Fruit fly (Drosophila melanogaster) whole organism, embryonic: ENCODE results near the gene NK7.1.

Source experiments
- Asciz ChIP-seq: fragments of 200-800 bp; sonication (Bioruptor generic); optimal IDR thresholded peaks from 2 replicates; lab custom pipeline; 2017; ENCODE audit warnings: missing biosample characterization, mild to moderate bottlenecking, missing genetic modification characterization, missing genetic modification reagents
- Atf6 ChIP-seq: fragments of 200-800 bp; sonication (Bioruptor generic); IDR thresholded peaks from 2 replicates; pipeline ENCODE4 v1.3.6; 2022; ENCODE audit warnings: missing biosample characterization, missing genetic modification characterization
- BEAF-32 ChIP-seq: fragments of 200-800 bp; sonication (Bioruptor generic); optimal IDR thresholded peaks from 3 replicates; lab custom pipeline; 2017; ENCODE audit warnings: missing biosample characterization, missing genetic modification characterization, mild to moderate bottlenecking, moderate library complexity, missing genetic modification reagents
- CG10209 ChIP-seq: fragments of 200-800 bp; sonication (Bioruptor generic); optimal IDR thresholded peaks from 3 replicates; lab custom pipeline; 2017; ENCODE audit warnings: missing biosample characterization, mild to moderate bottlenecking, missing genetic modification characterization, missing genetic modification reagents
- CG10431 ChIP-seq: fragments of 200-800 bp; sonication (Bioruptor generic); optimal IDR thresholded peaks from 3 replicates; lab custom pipeline; 2018; ENCODE audit warnings: missing biosample characterization, mild to moderate bottlenecking, missing genetic modification characterization
- CG10462 ChIP-seq: fragments of 200-800 bp; sonication (Bioruptor generic); optimal IDR thresholded peaks from 2 replicates; lab custom pipeline; 2016; ENCODE audit warnings: missing biosample characterization, missing genetic modification characterization
- CG12659 ChIP-seq: fragments of 200-800 bp; sonication (Bioruptor generic); optimal IDR thresholded peaks from 3 replicates; lab custom pipeline; 2017; ENCODE audit warnings: mild to moderate bottlenecking, missing biosample characterization, missing genetic modification reagents, missing genetic modification characterization
- CG12942 ChIP-seq: fragments of 200-800 bp; sonication (Bioruptor generic); optimal IDR thresholded peaks from 3 replicates; lab custom pipeline; 2016; ENCODE audit warnings: missing biosample characterization, missing genetic modification characterization
- CG15514 ChIP-seq: fragments of 200-800 bp; sonication (Bioruptor generic); optimal IDR thresholded peaks from 3 replicates; lab custom pipeline; 2017; ENCODE audit warnings: missing biosample characterization, missing genetic modification characterization, mild to moderate bottlenecking, moderate library complexity, missing genetic modification reagents
- CG15601 ChIP-seq: fragments of 200-800 bp; sonication (Bioruptor generic); optimal IDR thresholded peaks from 3 replicates; lab custom pipeline; 2019; ENCODE audit warnings: missing biosample characterization, mild to moderate bottlenecking, missing genetic modification characterization, moderate library complexity
- CG17328 ChIP-seq: fragments of 200-800 bp; sonication (Bioruptor generic); IDR thresholded peaks from 2 replicates; pipeline ENCODE4 v1.3.6; 2022; ENCODE audit warnings: missing biosample characterization, missing genetic modification characterization
- CG2889 ChIP-seq: fragments of 200-800 bp; sonication (Bioruptor generic); IDR thresholded peaks from 3 replicates; pipeline ENCODE4 v1.3.6; 2022; ENCODE audit warnings: missing biosample characterization, missing genetic modification characterization
- CG30403 ChIP-seq: fragments of 200-800 bp; sonication (Bioruptor generic); optimal IDR thresholded peaks from 3 replicates; lab custom pipeline; 2016; ENCODE audit warnings: missing biosample characterization, missing genetic modification characterization
- CG3281 ChIP-seq: fragments of 200-800 bp; sonication (Bioruptor generic); optimal IDR thresholded peaks from 3 replicates; lab custom pipeline; 2017; ENCODE audit warnings: missing biosample characterization, mild to moderate bottlenecking, missing genetic modification characterization
- CG6175 ChIP-seq: fragments of 200-800 bp; sonication (Bioruptor generic); IDR thresholded peaks from 3 replicates; pipeline ENCODE4 v1.3.6; 2022; ENCODE audit warnings: missing biosample characterization, missing genetic modification characterization
- CG6254 ChIP-seq: fragments of 200-800 bp; sonication (Bioruptor generic); optimal IDR thresholded peaks from 3 replicates; lab custom pipeline; 2017; ENCODE audit warnings: mild to moderate bottlenecking, missing biosample characterization, missing genetic modification reagents, missing genetic modification characterization
- CG7357 ChIP-seq: fragments of 200-800 bp; sonication (Bioruptor generic); IDR thresholded peaks from 3 replicates; pipeline ENCODE4 v1.3.6; 2022; ENCODE audit warnings: missing biosample characterization, missing genetic modification characterization
- CG7372 ChIP-seq: fragments of 200-800 bp; sonication (Bioruptor generic); IDR thresholded peaks from 2 replicates; pipeline ENCODE4 v1.3.6; 2022; ENCODE audit warnings: missing biosample characterization, missing genetic modification characterization
- CG7963 ChIP-seq: fragments of 200-800 bp; sonication (Bioruptor generic); IDR thresholded peaks from 3 replicates; pipeline ENCODE4 v1.3.6; 2022; ENCODE audit warnings: missing biosample characterization, missing genetic modification characterization; ENCODE audit not compliant: partially characterized antibody
- CG8281 ChIP-seq: fragments of 200-800 bp; sonication (Bioruptor generic); optimal IDR thresholded peaks from 2 replicates; lab custom pipeline; 2018; ENCODE audit warnings: missing biosample characterization, mild to moderate bottlenecking, missing genetic modification characterization, moderate library complexity
- CG8944 ChIP-seq: fragments of 200-800 bp; sonication (Bioruptor generic); optimal IDR thresholded peaks from 3 replicates; lab custom pipeline; 2016; ENCODE audit warnings: missing biosample characterization, missing genetic modification characterization
- CG9932 ChIP-seq: fragments of 200-800 bp; sonication (Bioruptor generic); IDR thresholded peaks from 2 replicates; pipeline ENCODE4 v1.3.6; 2022; ENCODE audit warnings: missing biosample characterization, missing genetic modification characterization
- CTCF ChIP-seq: fragments of 200-800 bp; sonication (Bioruptor generic); optimal IDR thresholded peaks from 2 replicates; lab custom pipeline; 2017; ENCODE audit warnings: missing biosample characterization, mild to moderate bottlenecking, missing genetic modification characterization, moderate library complexity
- Doc2 ChIP-seq: fragments of 200-800 bp; sonication (Bioruptor generic); IDR thresholded peaks from 2 replicates; pipeline ENCODE4 v1.3.6; 2022; ENCODE audit warnings: missing biosample characterization, missing genetic modification characterization
- Ets65A ChIP-seq: fragments of 200-800 bp; sonication (Bioruptor generic); peaks from one replicate; lab custom pipeline; 2016; ENCODE audit warnings: missing biosample characterization, missing genetic modification characterization
- HHEX ChIP-seq: fragments of 200-800 bp; sonication (Bioruptor generic); optimal IDR thresholded peaks from 3 replicates; lab custom pipeline; 2017; ENCODE audit warnings: missing biosample characterization, mild to moderate bottlenecking, missing genetic modification characterization, missing genetic modification reagents
- MBD-R2 ChIP-seq: fragments of 200-800 bp; sonication (Bioruptor generic); IDR thresholded peaks from 2 replicates; pipeline ENCODE4 v1.3.6; 2022; ENCODE audit warnings: missing biosample characterization, missing genetic modification characterization
- MESR4 ChIP-seq: fragments of 200-800 bp; sonication (Bioruptor generic); optimal IDR thresholded peaks from 2 replicates; lab custom pipeline; 2018; ENCODE audit warnings: missing biosample characterization, mild to moderate bottlenecking, missing genetic modification characterization, moderate library complexity
- NC2β ChIP-seq: fragments of 200-800 bp; sonication (Bioruptor generic); optimal IDR thresholded peaks from 2 replicates; lab custom pipeline; 2016; ENCODE audit warnings: missing biosample characterization, missing genetic modification characterization
- Nf-YA ChIP-seq: fragments of 200-800 bp; sonication (Bioruptor generic); IDR thresholded peaks from 2 replicates; pipeline ENCODE4 v1.3.6; 2022; ENCODE audit warnings: missing biosample characterization, missing genetic modification characterization
- Nf-YB ChIP-seq: fragments of 200-800 bp; sonication (Bioruptor generic); optimal IDR thresholded peaks from 3 replicates; lab custom pipeline; 2019; ENCODE audit warnings: missing biosample characterization, mild to moderate bottlenecking, missing genetic modification characterization, moderate library complexity
- Side ChIP-seq: fragments of 200-800 bp; sonication (Bioruptor generic); optimal IDR thresholded peaks from 2 replicates; lab custom pipeline; 2016; ENCODE audit warnings: missing biosample characterization, missing genetic modification characterization
- TFAM ChIP-seq: fragments of 200-800 bp; sonication (Bioruptor generic); optimal IDR thresholded peaks from 2 replicates; lab custom pipeline; 2017; ENCODE audit warnings: missing biosample characterization, missing genetic modification characterization, inconsistent platforms
- YL-1 ChIP-seq: fragments of 200-800 bp; sonication (Bioruptor generic); optimal IDR thresholded peaks from 3 replicates; lab custom pipeline; 2017; ENCODE audit warnings: missing biosample characterization, mild to moderate bottlenecking, missing genetic modification characterization
- ash1 ChIP-seq: fragments of 200-800 bp; sonication (Bioruptor generic); optimal IDR thresholded peaks from 2 replicates; lab custom pipeline; 2018; ENCODE audit warnings: missing biosample characterization, mild to moderate bottlenecking, missing genetic modification characterization
- bowl ChIP-seq: fragments of 200-800 bp; sonication (Bioruptor generic); IDR thresholded peaks from 2 replicates; pipeline ENCODE4 v1.3.6; 2022; ENCODE audit warnings: missing biosample characterization, missing genetic modification characterization
- chif ChIP-seq, 2 experiments: fragments of 200-800 bp; sonication (Bioruptor generic); optimal IDR thresholded peaks; 3 replicates each; lab custom pipeline; 2016; ENCODE audit warnings: missing biosample characterization in 2 of 2, missing genetic modification characterization in 2 of 2
- crc ChIP-seq: fragments of 200-800 bp; sonication (Bioruptor generic); optimal IDR thresholded peaks from 2 replicates; lab custom pipeline; 2016; ENCODE audit warnings: missing biosample characterization, missing genetic modification characterization
- dm ChIP-seq: fragments of 200-800 bp; sonication (Bioruptor generic); optimal IDR thresholded peaks from 3 replicates; lab custom pipeline; 2016; ENCODE audit warnings: missing biosample characterization, missing genetic modification characterization
- gsb-n ChIP-seq: fragments of 200-800 bp; sonication (Bioruptor generic); optimal IDR thresholded peaks from 3 replicates; lab custom pipeline; 2018; ENCODE audit warnings: missing biosample characterization, mild to moderate bottlenecking, missing genetic modification characterization
- lbe ChIP-seq: fragments of 200-800 bp; sonication (Bioruptor generic); optimal IDR thresholded peaks from 2 replicates; lab custom pipeline; 2016; ENCODE audit warnings: missing biosample characterization, mild to moderate bottlenecking, missing genetic modification characterization
- oc ChIP-seq: fragments of 200-800 bp; sonication (Bioruptor generic); optimal IDR thresholded peaks from 2 replicates; lab custom pipeline; 2018; ENCODE audit warnings: missing biosample characterization, mild to moderate bottlenecking, missing genetic modification characterization, moderate library complexity
- odd ChIP-seq: fragments of 200-800 bp; sonication (Bioruptor generic); optimal IDR thresholded peaks from 2 replicates; lab custom pipeline; 2017; ENCODE audit warnings: missing biosample characterization, mild to moderate bottlenecking, missing genetic modification characterization
- pho ChIP-seq: fragments of 200-800 bp; sonication (Bioruptor generic); optimal IDR thresholded peaks from 2 replicates; lab custom pipeline; 2016; ENCODE audit warnings: missing biosample characterization, missing genetic modification characterization
- pita ChIP-seq: fragments of 200-800 bp; sonication (Bioruptor generic); optimal IDR thresholded peaks from 2 replicates; lab custom pipeline; 2017; ENCODE audit warnings: missing biosample characterization, mild to moderate bottlenecking, missing genetic modification characterization
- tap ChIP-seq: fragments of 200-800 bp; optimal IDR thresholded peaks from 3 replicates; lab custom pipeline; 2019; ENCODE audit warnings: missing biosample characterization, mild to moderate bottlenecking, missing genetic modification characterization, moderate library complexity
- tll ChIP-seq, 2 experiments: fragments of 200-800 bp in 1 of 2; fragments of >200 bp in 1 of 2; sonication (Bioruptor generic) in 1 of 2; optimal IDR thresholded peaks; 2 replicates each; lab custom pipeline; 2017 to 2019; ENCODE audit warnings: missing biosample characterization in 2 of 2, missing genetic modification characterization in 2 of 2, mild to moderate bottlenecking in 1 of 2, moderate library complexity in 1 of 2
- tna ChIP-seq: fragments of 200-800 bp; sonication (Bioruptor generic); IDR thresholded peaks from 2 replicates; pipeline ENCODE4 v1.3.6; 2022; ENCODE audit warnings: missing biosample characterization, missing genetic modification characterization; ENCODE audit not compliant: partially characterized antibody
- toy ChIP-seq: fragments of 200-800 bp; sonication (Bioruptor generic); IDR thresholded peaks from 2 replicates; pipeline ENCODE4 v1.3.6; 2022; ENCODE audit warnings: missing biosample characterization, missing genetic modification characterization
- ttk ChIP-seq: fragments of 200-800 bp; sonication (Bioruptor generic); IDR thresholded peaks from 2 replicates; pipeline ENCODE4 v2.1.2; 2022; ENCODE audit warnings: missing biosample characterization, missing genetic modification characterization
- zfh2 ChIP-seq: fragments of 200-800 bp; sonication (Bioruptor generic); optimal IDR thresholded peaks from 2 replicates; lab custom pipeline; 2016; ENCODE audit warnings: missing biosample characterization, missing genetic modification characterization

The NK7.1 gene

DNA sequence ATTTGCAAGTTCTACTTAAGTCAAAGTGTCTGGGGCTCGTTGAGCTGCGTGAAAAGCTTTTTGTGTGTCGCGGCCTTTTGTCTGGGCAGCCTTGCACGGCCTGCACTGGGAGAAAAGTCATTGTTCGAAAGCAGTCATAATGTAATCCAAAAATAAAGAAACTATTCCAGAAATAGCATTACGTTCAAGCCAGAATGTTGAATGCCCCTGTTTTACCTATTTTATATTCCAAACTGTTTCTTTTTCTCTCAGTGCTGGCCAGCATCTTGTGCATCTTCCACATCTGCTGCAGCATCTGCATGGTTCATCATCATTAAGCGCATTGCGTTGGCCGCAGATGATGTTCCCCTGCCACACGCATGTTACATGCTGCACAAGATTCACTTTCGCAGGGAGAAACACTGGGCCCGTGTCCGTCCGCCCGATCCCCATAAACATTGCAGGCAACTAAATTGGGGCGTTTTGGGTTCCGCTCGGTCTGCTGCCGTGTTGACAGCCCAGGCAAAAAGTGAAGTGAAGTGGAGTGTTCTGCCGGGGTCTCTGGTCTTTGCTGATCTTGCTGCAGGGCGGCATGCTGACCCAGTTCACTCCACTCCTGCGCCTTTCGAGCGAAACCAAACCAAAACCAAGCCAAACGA, 40.8 kb upstream of the NK7.1 start (continued):
- TF ChIP-seq bowl = no peak
- peak; percentile 81 for TF ChIP-seq lbe (GFP tag; lab: Kevin White, UChicago)
- TF ChIP-seq CG10209 (GFP tag; lab: Kevin White, UChicago) = peak; percentile 21
- TF ChIP-seq gsb-n (tag; lab: Kevin White, UChicago) = peak; percentile 4
- TF ChIP-seq Nf-YB (GFP tag; lab: Kevin White, UChicago) = no peak
- peak; percentile 24 for TF ChIP-seq tap (tag; lab: Kevin White, UChicago)
- TF ChIP-seq CG3281 (GFP tag; lab: Kevin White, UChicago) = no peak
- no peak for TF ChIP-seq tll (GFP tag; optimal IDR thresholded peaks at IDR 0.05; lab: Kevin White, UChicago)
- TF ChIP-seq TFAM (GFP tag; lab: Kevin White, UChicago) = no peak
- TF ChIP-seq CG15601 (tag; lab: Kevin White, UChicago) = peak; percentile 19
- peak; percentile 62 for TF ChIP-seq CG6254 (GFP tag; lab: Kevin White, UChicago)
- no peak for TF ChIP-seq MBD-R2 (GFP tag; lab: Robert Waterston, UW)
- peak; percentile 36 for TF ChIP-seq oc (tag; lab: Kevin White, UChicago)
- peak; percentile 21 for TF ChIP-seq Side (GFP tag; lab: Kevin White, UChicago)
- TF ChIP-seq CG7963 (GFP tag; lab: Robert Waterston, UW) = no peak
- TF ChIP-seq pita = no peak
- peak; percentile 19 for TF ChIP-seq Asciz (GFP tag; lab: Kevin White, UChicago)
- no peak for TF ChIP-seq MESR4 (GFP tag; lab: Kevin White, UChicago)
- TF ChIP-seq CG7357 = no peak
- TF ChIP-seq CG8281 = no peak
- TF ChIP-seq CG12942 (GFP tag; lab: Kevin White, UChicago) = peak; percentile 54
- no peak for TF ChIP-seq zfh2 (GFP tag; lab: Kevin White, UChicago)
- TF ChIP-seq CG7372 = no peak
- no peak for TF ChIP-seq crc (GFP tag; lab: Kevin White, UChicago)
- no peak for TF ChIP-seq CG9932
- TF ChIP-seq HHEX (GFP tag; lab: Kevin White, UChicago) = no peak
- no peak for TF ChIP-seq CG6175 (GFP tag; lab: Robert Waterston, UW)
- TF ChIP-seq Ets65A = peak; percentile 92
- no peak for TF ChIP-seq odd (GFP tag; lab: Kevin White, UChicago)
- peak; percentile 60 for TF ChIP-seq CG30403 (GFP tag; lab: Kevin White, UChicago)
- peak; percentile 32; the same call in 1 of the 2 replicates for TF ChIP-seq Nf-YA (GFP tag; lab: Robert Waterston, UW)
- TF ChIP-seq CG10462 (GFP tag; lab: Kevin White, UChicago) = peak; percentile 31
- TF ChIP-seq CTCF (GFP tag; lab: Kevin White, UChicago) = no peak
- no peak for TF ChIP-seq CG15514 (GFP tag; lab: Kevin White, UChicago)
- TF ChIP-seq chif (GFP tag; optimal IDR thresholded peaks at IDR 0.05; lab: Kevin White, UChicago) = peak; percentile 61 to 66
- no peak for TF ChIP-seq CG10431
- TF ChIP-seq CG12659 = peak; percentile 28
- no peak for TF ChIP-seq Doc2 (GFP tag; lab: Robert Waterston, UW)
- TF ChIP-seq dm (GFP tag; lab: Kevin White, UChicago) = no peak
- peak; percentile 46 for TF ChIP-seq NC2β (GFP tag; lab: Kevin White, UChicago)
- no peak for TF ChIP-seq Atf6 (GFP tag; lab: Robert Waterston, UW)
- no peak for TF ChIP-seq toy
- TF ChIP-seq ash1 (GFP tag; lab: Kevin White, UChicago) = no peak
- peak; percentile 70 for TF ChIP-seq CG17328 (GFP tag; lab: Robert Waterston, UW)
- TF ChIP-seq tna (GFP tag; lab: Robert Waterston, UW) = no peak
- TF ChIP-seq pho (GFP tag; lab: Kevin White, UChicago) = no peak
- peak; percentile 31 for TF ChIP-seq CG8944
- peak; percentile 73 for TF ChIP-seq ttk
- no peak for TF ChIP-seq BEAF-32 (GFP tag; lab: Kevin White, UChicago)
- TF ChIP-seq CG2889 = peak; percentile 39; the same call in 1 of the 3 replicates
- TF ChIP-seq YL-1 (GFP tag; lab: Kevin White, UChicago) = no peak
